Worm (Caenorhabditis elegans): ENCODE results near the gene npr-26.

ce11 chrIV:17465886-17466285 is 48.3 kb upstream of the npr-26 start, which contains the start of gene F11E6.6:
- TF ChIP-seq tab-1 (GFP tag; IDR thresholded peaks at IDR 0.05) = no peak
- TF ChIP-seq klf-2 (GFP tag; conservative IDR thresholded peaks at IDR 0.05) = no peak
- TF ChIP-seq cog-1 (tag; optimal IDR thresholded peaks at IDR 0.05) = no peak
- no peak for TF ChIP-seq flt-1 (GFP tag; IDR thresholded peaks at IDR 0.05)
- no peak for TF ChIP-seq T22C8.4 (GFP tag; IDR thresholded peaks at IDR 0.05)
- TF ChIP-seq med-1 (GFP tag; optimal IDR thresholded peaks at IDR 0.05; ENCODE audit: insufficient read depth) = no peak
- no peak for TF ChIP-seq ztf-23 (GFP tag; IDR thresholded peaks at IDR 0.05)
- no peak for TF ChIP-seq ref-1 (GFP tag; conservative IDR thresholded peaks at IDR 0.05)

All from whole organism, midembryonic.